Worm (Caenorhabditis elegans) whole organism, L3 larva: ENCODE measurements around the gene C44B11.6.

ENCODE experiments used
- ZK546.5 ChIP-seq: sonication (generic microtip); optimal IDR thresholded peaks from 2 replicates; lab custom pipeline; 2017; ENCODE audit warnings: missing biosample characterization, missing genetic modification characterization
- aly-2 ChIP-seq: fragments of 150-350 bp; optimal IDR thresholded peaks from 2 replicates; lab custom pipeline; 2014; ENCODE audit warnings: missing biosample characterization, missing genetic modification characterization
- ceh-16 ChIP-seq: sonication (generic microtip); optimal IDR thresholded peaks from 2 replicates; lab custom pipeline; 2017; ENCODE audit warnings: missing biosample characterization, missing genetic modification characterization
- daf-12 ChIP-seq: fragments of 150-350 bp; optimal IDR thresholded peaks from 2 replicates; lab custom pipeline; 2014; ENCODE audit warnings: missing biosample characterization, missing genetic modification reagents, missing genetic modification characterization
- elt-2 ChIP-seq: sonication (generic microtip); optimal IDR thresholded peaks from 2 replicates; lab custom pipeline; 2016; ENCODE audit warnings: missing genetic modification reagents, mild to moderate bottlenecking, missing genetic modification characterization, missing compliant biosample characterization
- fkh-10 ChIP-seq: sonication (generic microtip); optimal IDR thresholded peaks from 2 replicates; lab custom pipeline; 2017; ENCODE audit warnings: missing biosample characterization, missing genetic modification reagents, missing genetic modification characterization
- nhr-28 ChIP-seq: fragments of 150-350 bp; optimal IDR thresholded peaks from 2 replicates; lab custom pipeline; 2014; ENCODE audit warnings: missing biosample characterization, missing genetic modification characterization
- nhr-43 ChIP-seq: sonication (generic microtip); optimal IDR thresholded peaks from 2 replicates; lab custom pipeline; 2016; ENCODE audit warnings: mild to moderate bottlenecking, missing genetic modification characterization, missing compliant biosample characterization; ENCODE audit not compliant: poor library complexity, severe bottlenecking
- nhr-77 ChIP-seq: fragments of 150-350 bp; optimal IDR thresholded peaks from 2 replicates; lab custom pipeline; 2014; ENCODE audit warnings: missing biosample characterization, missing genetic modification characterization
- pqm-1 ChIP-seq: fragments of 150-350 bp; optimal IDR thresholded peaks from 2 replicates; lab custom pipeline; 2017; ENCODE audit warnings: missing biosample characterization, missing genetic modification characterization, inconsistent platforms
- sea-2 ChIP-seq: fragments of 150-350 bp; sonication (generic microtip); optimal IDR thresholded peaks from 4 replicates; lab custom pipeline; 2014; ENCODE audit warnings: missing biosample characterization, missing genetic modification reagents, missing genetic modification characterization

DNA sequence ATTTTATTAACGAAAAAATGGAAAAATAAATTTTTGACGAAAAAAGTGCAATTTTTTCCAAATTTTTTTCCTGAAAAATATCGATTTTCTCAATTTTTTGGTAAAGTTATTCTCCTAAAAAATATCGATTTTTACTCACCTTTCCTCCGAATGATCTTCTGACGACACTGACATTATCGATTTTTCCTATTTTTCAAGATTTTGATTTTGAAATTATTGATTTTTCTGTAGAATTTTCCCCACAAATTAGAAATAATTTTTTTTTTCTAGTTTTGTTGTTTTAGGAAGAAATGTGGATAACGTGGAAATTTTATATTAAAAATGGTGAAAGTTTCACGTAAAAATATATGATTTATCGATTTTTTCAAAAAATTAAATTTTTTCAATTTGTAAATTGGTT, 41.4 kb upstream of the C44B11.6 start:
- TF ChIP-seq nhr-77 (tag; lab: Kevin White, UChicago) (no peak), nhr-28 (tag; lab: Kevin White, UChicago) (no peak), fkh-10 (GFP tag; lab: Kevin White, UChicago) (no peak), aly-2 (tag; lab: Kevin White, UChicago) (no peak), sea-2 (no peak), ceh-16 (tag; lab: Kevin White, UChicago) (no peak), elt-2 (no peak), daf-12 (tag; lab: Kevin White, UChicago) (no peak), nhr-43 (no peak), pqm-1 (tag; lab: Kevin White, UChicago) (no peak), ZK546.5 (tag; lab: Kevin White, UChicago) (no peak)
